Fruit fly (Drosophila melanogaster) whole organism, larva: Measurements from ENCODE around the gene Gdap1.

Source experiments
- noc ChIP-seq: fragments of 200-800 bp; sonication (Bioruptor generic); optimal IDR thresholded peaks from 3 replicates; lab custom pipeline; 2019; ENCODE audit warnings: missing biosample characterization, mild to moderate bottlenecking, missing genetic modification characterization, moderate library complexity

Gene Gdap1

dm6 chr3L:5154917-5155613, 13.3 kb downstream of the Gdap1 start:
- TF ChIP-seq noc (tag; lab: Kevin White, UChicago) = no peak

- TF ChIP-seq noc (tag; lab: Kevin White, UChicago) = no peak
These were observed 30.7 kb downstream of the Gdap1 start for dm6 chr3L:5172470-5172869.

dm6 chr3L:5176071-5176470, 34.3 kb downstream of the Gdap1 start:
- no peak for TF ChIP-seq noc (tag; lab: Kevin White, UChicago)

dm6 chr3L:5176789-5177188, 35.0 kb downstream of the Gdap1 start:
- TF ChIP-seq noc (tag; lab: Kevin White, UChicago) = peak; percentile 50

- TF ChIP-seq noc (tag; lab: Kevin White, UChicago) = no peak
These were observed 37.1 kb downstream of the Gdap1 start for dm6 chr3L:5178903-5179302.

dm6 chr3L:5180179-5180578, 38.4 kb downstream of the Gdap1 start:
- no peak for TF ChIP-seq noc (tag; lab: Kevin White, UChicago)

- TF ChIP-seq noc (tag; lab: Kevin White, UChicago) = no peak
These were observed 39.3 kb downstream of the Gdap1 start for dm6 chr3L:5180968-5181612.

- TF ChIP-seq noc (tag; lab: Kevin White, UChicago) = no peak
These were observed 40.7 kb downstream of the Gdap1 start for dm6 chr3L:5182255-5182993.

- peak; percentile 25 for TF ChIP-seq noc (tag; lab: Kevin White, UChicago)
These were observed 41.3 kb downstream of the Gdap1 start for dm6 chr3L:5182994-5183566.

dm6 chr3L:5183662-5184061, 41.9 kb downstream of the Gdap1 start:
- TF ChIP-seq noc (tag; lab: Kevin White, UChicago) = no peak

dm6 chr3L:5184502-5184859, 42.7 kb downstream of the Gdap1 start:
- TF ChIP-seq noc (tag; lab: Kevin White, UChicago) = no peak

dm6 chr3L:5184860-5185639, 43.3 kb downstream of the Gdap1 start:
- peak; percentile 63 for TF ChIP-seq noc (tag; lab: Kevin White, UChicago)

dm6 chr3L:5186807-5187571, 45.2 kb downstream of the Gdap1 start:
- TF ChIP-seq noc (tag; lab: Kevin White, UChicago) = peak; percentile 88

- TF ChIP-seq noc (tag; lab: Kevin White, UChicago) = no peak
These were observed 45.8 kb downstream of the Gdap1 start for dm6 chr3L:5187572-5187934.

- peak; percentile 51 for TF ChIP-seq noc (tag; lab: Kevin White, UChicago)
These were observed 46.6 kb downstream of the Gdap1 start for dm6 chr3L:5188402-5188801.
